Fruit fly (Drosophila melanogaster) whole organism, larva: ENCODE data around the gene CG34327.

Source experiments
- noc ChIP-seq: fragments of 200-800 bp; sonication (Bioruptor generic); optimal IDR thresholded peaks from 3 replicates; lab custom pipeline; 2019; ENCODE audit warnings: missing biosample characterization, mild to moderate bottlenecking, missing genetic modification characterization, moderate library complexity

Gene CG34327

dm6 chrX:17221142-17221541 is 2.5 kb downstream of the CG34327 start, which contains the start of gene CG5172:
CG5172 (plus strand) TSS chrX:17221442.
- no peak for TF ChIP-seq noc (tag; lab: Kevin White, UChicago)

- TF ChIP-seq noc (tag; lab: Kevin White, UChicago): no peak
These were observed 5.2 kb downstream of the CG34327 start, which contains the start of gene CG12998 for dm6 chrX:17218232-17218951. CG12998 (plus strand) TSS chrX:17218667.

DNA sequence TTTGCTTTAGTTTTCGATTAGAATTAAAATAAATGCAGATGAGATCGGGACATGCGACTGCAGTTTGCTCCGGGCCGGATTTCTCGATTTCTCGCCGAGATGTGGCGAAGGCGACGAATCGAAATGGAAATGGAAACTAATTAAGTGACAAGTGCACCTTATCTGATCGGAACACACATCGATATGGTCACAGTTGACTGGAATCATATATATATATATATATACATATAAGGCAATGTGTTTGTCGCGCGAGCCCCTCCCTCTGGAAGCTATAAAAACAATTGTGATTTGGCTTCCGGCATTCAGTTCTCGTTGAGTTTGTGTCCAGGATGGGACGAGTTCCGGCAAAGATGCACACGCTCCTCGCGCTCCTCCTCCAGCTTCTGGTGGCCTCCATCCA is 8.6 kb downstream of the CG34327 start, which contains the start of gene CG5162:
Gene CG5162 (plus strand): TSS at position 301 of the 400 bp plus-strand sequence.
- no peak for TF ChIP-seq noc (tag; lab: Kevin White, UChicago)

DNA sequence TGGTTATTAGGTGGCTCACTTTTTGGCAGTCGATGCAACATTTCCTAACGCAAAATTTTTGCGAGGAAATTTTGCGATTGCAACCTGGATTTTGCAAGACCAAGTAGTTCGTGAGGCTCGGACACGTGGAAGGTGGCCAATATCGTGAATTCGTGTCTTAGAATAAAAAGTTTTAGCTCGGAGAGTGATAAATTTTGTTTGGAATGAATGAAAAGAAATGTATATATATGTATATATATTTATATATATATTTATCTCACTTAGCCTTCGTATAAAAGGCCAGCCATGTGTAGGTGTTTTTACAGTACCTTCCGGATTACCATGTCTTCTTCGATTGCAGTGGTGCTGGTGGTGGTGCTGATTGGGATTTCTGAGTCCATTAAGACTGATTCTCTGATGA is 11.6 kb downstream of the CG34327 start, which contains the start of gene CG18258:
Gene CG18258 (plus strand): TSS at position 301 of the 400 bp plus-strand sequence.
- no peak for TF ChIP-seq noc (tag; lab: Kevin White, UChicago)

- TF ChIP-seq noc (tag; lab: Kevin White, UChicago): no peak
These were observed 13.7 kb downstream of the CG34327 start, which contains the start of gene CG12995 for dm6 chrX:17209897-17210296. CG12995 (minus strand) TSS chrX:17209997.

- no peak for TF ChIP-seq noc (tag; lab: Kevin White, UChicago)
These were observed 15.6 kb downstream of the CG34327 start, which contains the start of gene CG32563 for dm6 chrX:17207865-17208486. CG32563 (plus strand) TSS chrX:17208436.

DNA sequence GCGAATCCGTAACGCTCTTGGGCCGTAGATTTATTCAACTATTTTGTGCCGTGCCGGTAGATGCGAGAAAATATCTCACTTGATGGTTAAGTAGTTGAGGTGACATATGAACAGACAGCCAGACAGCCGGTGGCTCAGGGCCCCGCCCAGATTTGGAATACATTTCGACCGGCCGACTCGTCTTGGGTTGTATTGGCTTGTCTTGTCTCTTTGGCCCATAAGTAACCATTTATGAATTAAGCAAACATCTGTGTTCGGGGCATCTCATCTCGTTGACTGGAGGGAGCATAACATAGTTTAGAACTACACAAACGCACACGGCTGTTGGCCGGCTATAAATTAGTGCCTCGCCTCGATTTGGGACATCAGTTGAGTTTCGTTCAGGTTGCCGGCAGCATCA is 17.6 kb downstream of the CG34327 start, which contains the start of gene CG32564:
Gene CG32564 (plus strand): TSS at position 362 of the 400 bp plus-strand sequence.
- TF ChIP-seq noc (tag; lab: Kevin White, UChicago): no peak

DNA sequence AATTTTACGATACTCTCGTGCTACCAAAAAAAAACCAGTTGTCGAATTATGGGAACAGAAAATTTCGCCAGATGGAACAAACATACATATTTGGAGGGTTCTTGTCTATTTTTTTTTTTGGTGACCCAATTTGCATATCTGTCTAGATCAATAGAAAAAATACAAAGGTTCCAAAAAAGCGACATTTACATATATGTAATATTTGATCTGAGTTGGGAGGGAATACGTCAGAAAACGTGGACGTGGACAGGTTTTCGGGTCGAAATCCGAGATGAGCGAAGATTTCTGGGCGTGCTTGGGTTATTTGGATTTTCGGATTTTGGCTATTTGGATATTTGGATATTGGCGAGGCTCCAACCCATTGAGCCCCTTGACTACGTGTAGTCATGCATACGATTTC is 18.6 kb downstream of the CG34327 start:
- TF ChIP-seq noc (tag; lab: Kevin White, UChicago): no peak

- no peak for TF ChIP-seq noc (tag; lab: Kevin White, UChicago)
These were observed 21.0 kb downstream of the CG34327 start, which contains the start of the genes TTLL1A and CG5070 for dm6 chrX:17202498-17203162. TTLL1A (minus strand) TSS chrX:17202598. CG5070 (plus strand) TSS chrX:17203112.

DNA sequence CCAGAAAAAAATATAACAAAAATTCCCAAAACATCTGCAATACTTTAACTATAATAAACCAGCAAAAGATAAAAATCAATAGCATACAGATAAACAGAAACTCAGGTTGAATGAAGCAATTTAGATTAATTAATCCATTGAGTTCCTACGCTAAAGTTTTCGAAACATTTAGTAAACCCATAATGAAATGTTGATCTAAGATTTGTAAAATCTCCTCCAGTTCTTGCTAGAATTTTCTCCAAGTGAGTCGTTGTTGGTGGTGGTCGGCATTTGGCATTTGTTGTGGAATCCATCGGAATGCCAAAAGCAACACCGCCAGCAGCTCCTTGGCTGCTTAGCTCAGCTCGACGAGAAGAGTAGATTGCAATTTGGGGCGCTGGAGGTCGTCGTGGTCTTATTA is 35.4 kb downstream of the CG34327 start:
- no peak for TF ChIP-seq noc (tag; lab: Kevin White, UChicago)

DNA sequence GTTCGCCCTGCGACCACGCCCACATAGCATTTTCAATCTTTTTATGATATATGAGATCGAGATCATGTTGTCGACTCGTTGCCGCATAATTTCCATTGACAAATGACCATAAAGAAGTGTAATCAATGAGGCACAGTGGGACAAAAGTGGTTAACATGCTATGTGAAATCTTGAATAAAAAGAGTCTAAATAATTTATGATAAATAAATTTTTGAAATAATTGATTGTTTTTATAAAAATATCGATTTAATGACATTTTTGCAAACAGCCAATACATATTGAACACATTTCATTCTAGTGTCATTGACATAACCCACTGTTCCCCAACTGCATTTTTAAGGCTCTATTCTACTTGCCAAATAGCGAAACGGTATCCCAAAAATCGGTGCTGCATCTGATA is 36.1 kb downstream of the CG34327 start:
- no peak for TF ChIP-seq noc (tag; lab: Kevin White, UChicago)

DNA sequence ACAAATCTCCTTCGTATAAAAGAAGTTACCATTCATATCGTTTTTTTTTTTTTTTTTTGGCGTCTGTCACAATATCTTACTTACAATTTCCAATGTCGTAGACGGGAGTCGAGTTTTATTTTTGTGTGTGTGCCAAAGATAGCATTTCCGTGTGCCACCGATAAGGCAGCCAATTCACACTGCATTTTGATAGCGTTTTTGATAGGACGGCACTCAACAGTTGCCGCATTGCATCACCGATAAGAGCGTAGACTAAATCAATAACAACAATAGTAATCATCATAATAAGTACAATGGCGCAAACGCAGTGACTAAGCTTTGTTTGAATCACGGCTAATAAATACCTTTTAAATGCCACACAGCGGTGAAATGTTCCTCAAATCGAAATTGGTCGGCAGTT is 37.2 kb downstream of the CG34327 start:
- no peak for TF ChIP-seq noc (tag; lab: Kevin White, UChicago)

DNA sequence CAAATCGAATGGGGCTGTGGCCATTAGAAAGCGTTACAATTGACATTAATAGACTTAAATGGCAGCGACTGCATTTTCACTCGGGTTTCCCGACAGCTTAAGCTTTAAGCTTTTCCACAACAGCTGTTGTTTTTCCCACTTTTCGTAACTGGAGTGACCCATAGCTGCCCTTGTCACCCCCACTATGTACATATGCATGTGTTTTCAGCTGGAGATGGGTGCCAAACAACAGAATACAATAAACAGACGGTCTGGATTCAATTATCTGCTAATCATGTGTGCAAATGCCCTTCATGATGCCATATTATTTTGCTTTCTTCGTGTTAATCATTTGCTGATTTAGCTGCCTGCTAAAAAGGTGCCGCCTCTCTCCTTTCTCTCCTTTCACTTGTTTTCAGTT is 40.1 kb downstream of the CG34327 start:
- TF ChIP-seq noc (tag; lab: Kevin White, UChicago): no peak

DNA sequence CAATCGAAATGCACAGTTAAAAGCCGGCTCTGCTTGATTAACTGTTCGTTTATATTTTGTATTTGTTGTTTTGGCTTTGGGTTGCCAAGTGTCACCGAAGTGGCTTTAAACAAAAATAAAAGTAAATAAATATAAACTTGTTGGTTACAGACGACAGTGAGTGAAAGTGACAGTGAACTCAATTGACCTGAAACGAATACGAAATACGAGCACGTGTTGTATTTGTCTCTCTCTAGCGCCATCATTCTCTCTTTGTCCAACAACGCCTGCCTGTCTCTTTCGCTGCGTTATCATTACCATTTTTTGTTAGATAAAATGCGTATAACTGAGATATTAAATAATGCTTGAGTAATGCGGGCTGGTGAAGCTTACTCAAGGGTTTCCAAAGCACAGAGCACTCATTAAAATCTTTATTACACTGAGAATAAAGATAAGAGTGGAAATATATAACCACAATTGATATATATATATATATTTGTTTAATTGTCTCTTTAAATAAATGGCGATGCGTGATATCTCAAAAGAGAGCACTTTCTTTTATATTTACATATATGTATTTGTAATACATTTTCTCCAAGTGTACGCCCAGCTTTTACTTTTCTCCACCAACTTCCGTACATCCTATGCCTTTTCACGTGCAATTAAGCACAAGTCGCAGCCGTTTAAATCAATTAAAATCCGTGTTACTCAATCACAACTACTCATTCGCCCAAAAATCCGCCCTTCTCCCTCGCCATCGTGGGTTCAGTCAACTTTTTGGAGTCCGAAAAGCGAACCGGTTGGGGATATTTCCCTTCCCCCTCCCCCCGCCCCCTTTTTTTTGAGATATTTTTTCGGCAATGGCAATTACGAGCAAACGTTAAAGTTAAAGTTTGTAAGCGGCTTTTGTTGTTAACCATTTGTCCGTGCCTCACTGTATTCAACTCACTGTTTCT is 42.1 kb downstream of the CG34327 start:
- no peak for TF ChIP-seq noc (tag; lab: Kevin White, UChicago)

DNA sequence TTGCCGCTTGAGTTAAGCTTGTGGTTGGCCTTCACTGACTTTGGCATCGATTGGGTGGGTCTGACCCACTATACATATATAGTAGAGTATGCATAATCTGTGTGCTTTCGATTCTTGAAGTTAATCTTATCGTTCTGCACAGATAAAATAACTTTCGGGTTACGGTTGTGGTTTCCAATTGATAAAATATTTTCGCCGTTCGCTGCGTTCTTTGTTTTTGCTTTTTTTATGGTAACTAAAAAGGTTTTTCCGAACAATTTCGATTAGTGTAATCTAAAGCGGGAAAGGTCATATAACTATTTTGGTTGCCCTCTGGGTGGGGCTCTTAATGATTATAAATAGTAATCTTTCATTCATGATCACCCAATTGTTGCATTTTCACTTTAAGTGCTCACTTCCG is 43.1 kb downstream of the CG34327 start:
- no peak for TF ChIP-seq noc (tag; lab: Kevin White, UChicago)
